Worm (Caenorhabditis elegans): ENCODE measurements around the gene Y55F3BL.4.
"Not testable (repeated sequence)": the region's sequence is repeated elsewhere in the genome, so short reads cannot be mapped to it uniquely, and the experiment has no call there.

DNA sequence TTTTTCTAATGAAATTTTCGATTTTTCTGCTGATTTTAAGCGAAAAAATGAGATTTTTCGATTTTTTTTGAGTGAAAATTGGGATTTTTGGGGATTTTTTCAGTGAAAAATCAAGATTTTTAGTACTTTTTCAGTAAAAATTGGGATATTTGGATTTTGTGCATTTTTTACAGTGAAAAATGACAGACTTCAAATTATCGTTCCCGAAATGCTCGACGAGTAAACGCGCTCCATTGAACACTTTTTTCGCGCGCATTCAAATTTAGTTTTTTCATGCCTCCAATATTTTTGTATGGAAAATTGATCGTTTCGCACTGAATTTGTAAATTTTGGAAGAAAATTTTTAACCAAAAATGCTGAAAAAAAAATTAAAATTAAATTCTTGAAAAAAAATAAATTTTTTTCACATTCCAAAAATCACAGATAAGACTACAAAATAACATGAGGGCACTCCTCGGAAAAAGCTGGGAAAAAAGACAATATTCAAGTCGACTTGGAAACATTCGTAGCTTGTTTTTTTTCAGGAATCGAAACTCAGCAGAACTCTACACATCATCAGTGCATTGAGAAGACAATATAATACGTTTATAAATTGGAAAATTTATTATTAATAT, 34.9 kb upstream of the Y55F3BL.4 start:
- not testable (repeated sequence) for TF ChIP-seq lir-3 (tag; optimal IDR thresholded peaks at IDR 0.05; ENCODE audit: poor library complexity); sptf-1 (tag; optimal IDR thresholded peaks at IDR 0.05); vab-15 (tag; optimal IDR thresholded peaks at IDR 0.05); lin-13 (GFP tag; optimal IDR thresholded peaks at IDR 0.05); unc-86 (tag; optimal IDR thresholded peaks at IDR 0.05); tbx-2 (tag; optimal IDR thresholded peaks at IDR 0.05); nhr-11 (tag; optimal IDR thresholded peaks at IDR 0.05); sox-4 (tag; optimal IDR thresholded peaks at IDR 0.05); nhr-20 (tag; optimal IDR thresholded peaks at IDR 0.05)
